Fruit fly (Drosophila melanogaster): Measurements from ENCODE around the gene CG4558.

Gene CG4558

DNA sequence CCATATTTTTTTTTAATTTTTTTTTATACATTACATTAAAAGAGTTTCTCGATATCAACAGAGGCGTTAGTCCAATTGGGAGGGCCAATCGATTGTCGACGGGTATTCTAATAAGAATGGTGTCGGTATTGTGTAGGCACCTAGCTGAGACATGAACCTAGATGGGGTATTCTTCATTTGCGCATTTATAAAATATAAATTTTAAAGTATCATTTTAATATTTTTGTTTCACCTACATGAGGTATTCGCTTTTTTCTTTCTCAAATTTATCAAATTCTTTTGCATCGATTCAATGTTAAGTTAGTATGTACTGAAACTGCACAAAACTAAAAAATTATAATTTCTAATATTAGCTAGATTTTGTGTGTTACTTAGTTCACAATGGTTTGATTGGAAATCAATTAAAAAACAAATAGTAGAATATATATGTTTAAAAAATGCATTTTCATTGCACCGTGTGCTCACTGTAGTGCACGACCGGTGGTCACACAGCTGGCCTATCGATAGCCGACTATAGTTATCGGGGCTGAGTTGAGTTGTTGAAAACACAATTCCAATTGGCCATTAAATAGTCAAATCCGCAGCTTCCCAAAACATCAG, 5.6 kb upstream of the CG4558 start, which contains the start of the genes CG14435 and Tmf (continued):
- TF ChIP-seq al (GFP tag; IDR thresholded peaks at IDR 0.05) (peak; percentile 84), mam (GFP tag; optimal IDR thresholded peaks at IDR 0.05) (peak; percentile 66), ara (GFP tag; IDR thresholded peaks at IDR 0.05) (peak; percentile 77), grau (tag; optimal IDR thresholded peaks at IDR 0.05) (peak; percentile 98), ash1 (GFP tag; optimal IDR thresholded peaks at IDR 0.05) (no peak), CG12942 (GFP tag; optimal IDR thresholded peaks at IDR 0.05) (peak; percentile 68), hkb (optimal IDR thresholded peaks at IDR 0.05) (no peak), hkb (GFP tag; IDR thresholded peaks at IDR 0.05) (peak; percentile 82), danr (GFP tag; IDR thresholded peaks at IDR 0.05) (peak; percentile 74), ftz-f1 (GFP tag; optimal IDR thresholded peaks at IDR 0.05) (no peak), pfk (GFP tag; optimal IDR thresholded peaks at IDR 0.05) (no peak), Dp (GFP tag; optimal IDR thresholded peaks at IDR 0.05) (no peak), CG2129 (GFP tag; IDR thresholded peaks at IDR 0.05; ENCODE audit: partially characterized antibody) (no peak), Xbp1 (GFP tag; optimal IDR thresholded peaks at IDR 0.05) (peak; percentile 87), Scr (GFP tag; IDR thresholded peaks at IDR 0.05; ENCODE audit: partially characterized antibody) (peak; percentile 64), CG12219 (GFP tag; optimal IDR thresholded peaks at IDR 0.05) (peak; percentile 49), fu2 (GFP tag; optimal IDR thresholded peaks at IDR 0.05) (peak; percentile 28), az2 (GFP tag; optimal IDR thresholded peaks at IDR 0.05) (peak; percentile 80), Bteb2 (GFP tag; optimal IDR thresholded peaks at IDR 0.05) (peak; percentile 27), pita (GFP tag; optimal IDR thresholded peaks at IDR 0.05) (peak; percentile 47), CG10267 (tag; optimal IDR thresholded peaks at IDR 0.05) (peak; percentile 75), CG31224 (GFP tag; IDR thresholded peaks at IDR 0.05) (peak; percentile 67), CG31441 (GFP tag; IDR thresholded peaks at IDR 0.05) (peak; percentile 85), CG15011 (GFP tag; optimal IDR thresholded peaks at IDR 0.05) (no peak), esg (GFP tag; conservative IDR thresholded peaks at IDR 0.05) (peak; percentile 85), CG2678 (tag; optimal IDR thresholded peaks at IDR 0.05) (peak; percentile 90), Hsf (GFP tag; optimal IDR thresholded peaks at IDR 0.05) (peak; percentile 74), CG6813 (GFP tag; optimal IDR thresholded peaks at IDR 0.05) (no peak), CG4424 (GFP tag; optimal IDR thresholded peaks at IDR 0.05) (peak; percentile 81), cg (GFP tag; optimal IDR thresholded peaks at IDR 0.05) (no peak), CG8281 (tag; optimal IDR thresholded peaks at IDR 0.05) (peak; percentile 63), TFAM (GFP tag; optimal IDR thresholded peaks at IDR 0.05) (no peak), CG8290 (GFP tag; optimal IDR thresholded peaks at IDR 0.05) (peak; percentile 41), CG8290 (tag; optimal IDR thresholded peaks at IDR 0.05) (peak in 1 of 2 experiments; percentile 56), CG6175 (GFP tag; IDR thresholded peaks at IDR 0.05) (peak; percentile 80), stc (GFP tag; IDR thresholded peaks at IDR 0.05) (peak; percentile 78), CG14441 (GFP tag; IDR thresholded peaks at IDR 0.05) (peak; percentile 89), ssp (GFP tag; IDR thresholded peaks at IDR 0.05) (peak; percentile 85), gfzf (GFP tag; optimal IDR thresholded peaks at IDR 0.05) (peak; percentile 62), Oli (tag; optimal IDR thresholded peaks at IDR 0.05) (peak; percentile 83), CG7271 (tag; optimal IDR thresholded peaks at IDR 0.05) (peak; percentile 30), CG17359 (tag; optimal IDR thresholded peaks at IDR 0.05) (peak; percentile 95), dati (GFP tag; IDR thresholded peaks at IDR 0.05) (no peak), lola (GFP tag; optimal IDR thresholded peaks at IDR 0.05) (peak in 1 of 3 experiments; percentile 88), unc-4 (GFP tag; IDR thresholded peaks at IDR 0.05; ENCODE audit: partially characterized antibody) (peak; percentile 55; the same call in 1 of the 2 replicates), CG6254 (GFP tag; optimal IDR thresholded peaks at IDR 0.05) (peak; percentile 53), CG7963 (GFP tag; IDR thresholded peaks at IDR 0.05; ENCODE audit: partially characterized antibody) (no peak; the same call in 2 of the 3 replicates), Camta (GFP tag; optimal IDR thresholded peaks at IDR 0.05) (peak; percentile 44), vnd (GFP tag; IDR thresholded peaks at IDR 0.05; ENCODE audit: partially characterized antibody) (0 out of 3 replicates have a peak, but pooled peaks have one; percentile 50), row (GFP tag; IDR thresholded peaks at IDR 0.05) (peak; percentile 93)

Measured in whole organism, embryonic.